Worm (Caenorhabditis elegans): Measurements from ENCODE around the gene T10H10.2.

DNA sequence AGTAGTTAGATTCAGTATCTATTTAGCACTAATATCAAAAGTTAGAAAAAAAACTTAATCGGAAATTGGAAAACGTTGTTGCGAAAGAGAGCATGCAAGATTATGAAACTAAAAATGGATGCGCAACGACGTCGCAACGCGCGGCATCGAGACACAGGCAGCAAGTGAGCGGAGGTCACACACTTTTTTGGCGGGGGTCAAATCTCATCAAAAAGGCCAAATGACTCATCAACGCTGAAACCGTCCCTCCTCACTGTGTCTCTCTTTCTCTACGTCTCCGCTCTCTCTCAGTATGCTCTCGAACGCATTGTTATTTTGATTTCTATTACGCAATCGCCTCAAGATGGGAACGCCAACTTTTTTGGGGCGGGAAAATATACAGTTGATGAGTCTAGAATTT lies 36.1 kb upstream of the T10H10.2 start:
- TF ChIP-seq unc-62 (GFP tag; optimal IDR thresholded peaks at IDR 0.05) = no peak
- no peak for TF ChIP-seq skn-1 (tag; optimal IDR thresholded peaks at IDR 0.05)
- no peak for TF ChIP-seq eor-1 (tag; optimal IDR thresholded peaks at IDR 0.05)
- TF ChIP-seq ceh-82 (tag; optimal IDR thresholded peaks at IDR 0.05) = no peak
- TF ChIP-seq ceh-16 (tag; optimal IDR thresholded peaks at IDR 0.05) = no peak
- TF ChIP-seq lsy-12 (tag; optimal IDR thresholded peaks at IDR 0.05) = no peak
- TF ChIP-seq nhr-23 (tag; optimal IDR thresholded peaks at IDR 0.05) = no peak
